Worm (Caenorhabditis elegans) whole organism, young adult: ENCODE results near the gene C18E9.5.
A peak's percentile ranks its signal among the peaks of the same experiment; 100 is the strongest.

Experiments
- F22D6.2 ChIP-seq: sonication (generic microtip); optimal IDR thresholded peaks from 2 replicates; lab custom pipeline; 2016; ENCODE audit warnings: mild to moderate bottlenecking, missing genetic modification characterization, missing compliant biosample characterization
- F55B11.4 ChIP-seq: sonication (generic microtip); optimal IDR thresholded peaks from 2 replicates; lab custom pipeline; 2016; ENCODE audit warnings: missing compliant biosample characterization, missing genetic modification characterization, borderline replicate concordance; ENCODE audit not compliant: insufficient read depth
- Y53G8AR.9 ChIP-seq: fragments of 200-800 bp; sonication (Bioruptor generic); conservative IDR thresholded peaks from 2 replicates; pipeline ENCODE4 v1.3.6; 2022; ENCODE audit warnings: missing genetic modification reagents, missing genetic modification characterization, missing compliant biosample characterization
- attf-3 ChIP-seq: fragments of 200-800 bp; sonication (Bioruptor generic); conservative IDR thresholded peaks from 2 replicates; pipeline ENCODE4 v1.3.6; 2022; ENCODE audit warnings: missing genetic modification reagents, missing genetic modification characterization, missing compliant biosample characterization
- attf-6 ChIP-seq: fragments of 200-800 bp; sonication (Bioruptor generic); IDR thresholded peaks from 2 replicates; pipeline ENCODE4 v1.3.6; 2022; ENCODE audit warnings: missing genetic modification reagents, missing genetic modification characterization, missing compliant biosample characterization
- ceh-100 ChIP-seq: fragments of 200-800 bp; sonication (Bioruptor generic); IDR thresholded peaks from 2 replicates; pipeline ENCODE4 v1.3.6; 2022; ENCODE audit warnings: missing genetic modification reagents, missing genetic modification characterization, missing compliant biosample characterization
- ceh-40 ChIP-seq: fragments of 200-800 bp; sonication (Bioruptor generic); IDR thresholded peaks from 2 replicates; pipeline ENCODE4 v1.3.6; 2022; ENCODE audit warnings: missing genetic modification characterization, missing compliant biosample characterization
- chd-7 ChIP-seq: sonication (generic microtip); optimal IDR thresholded peaks from 2 replicates; lab custom pipeline; 2016; ENCODE audit warnings: mild to moderate bottlenecking, missing genetic modification characterization, moderate library complexity, missing compliant biosample characterization
- dpff-1 ChIP-seq: sonication (generic microtip); optimal IDR thresholded peaks from 2 replicates; lab custom pipeline; 2017; ENCODE audit warnings: mild to moderate bottlenecking, missing genetic modification characterization, missing compliant biosample characterization
- egl-18 ChIP-seq: fragments of 200-800 bp; sonication (Bioruptor generic); IDR thresholded peaks from 2 replicates; pipeline ENCODE4 v1.3.6; 2022; ENCODE audit warnings: missing genetic modification reagents, missing genetic modification characterization, missing compliant biosample characterization
- fkh-3 ChIP-seq: sonication (generic microtip); optimal IDR thresholded peaks from 2 replicates; lab custom pipeline; 2016; ENCODE audit warnings: mild to moderate bottlenecking, missing genetic modification characterization, missing compliant biosample characterization
- him-1 ChIP-seq: sonication (generic microtip); optimal IDR thresholded peaks from 2 replicates; lab custom pipeline; 2016; ENCODE audit warnings: missing genotype, missing genetic modification reagents, missing genetic modification characterization, missing compliant biosample characterization
- hlh-12 ChIP-seq: sonication (generic microtip); optimal IDR thresholded peaks from 2 replicates; lab custom pipeline; 2016; ENCODE audit warnings: missing genetic modification characterization, missing compliant biosample characterization
- hlh-26 ChIP-seq: fragments of 200-800 bp; sonication (Bioruptor generic); conservative IDR thresholded peaks from 2 replicates; pipeline ENCODE4 v1.3.6; 2022; ENCODE audit warnings: missing genetic modification reagents, missing genetic modification characterization, missing compliant biosample characterization
- hmg-1.2 ChIP-seq: fragments of 200-800 bp; sonication (Bioruptor generic); IDR thresholded peaks from 2 replicates; pipeline ENCODE4 v1.3.6; 2022; ENCODE audit warnings: missing genetic modification reagents, missing genetic modification characterization, missing compliant biosample characterization
- let-526 ChIP-seq: fragments of 200-800 bp; sonication (Bioruptor generic); IDR thresholded peaks from 2 replicates; pipeline ENCODE4 v1.3.6; 2022; ENCODE audit warnings: missing genetic modification reagents, missing genetic modification characterization, missing compliant biosample characterization
- lin-26 ChIP-seq: fragments of 200-800 bp; sonication (Bioruptor generic); IDR thresholded peaks from 2 replicates; pipeline ENCODE4 v1.3.6; 2022; ENCODE audit warnings: missing genetic modification reagents, missing genetic modification characterization, missing compliant biosample characterization
- lin-54 ChIP-seq: fragments of 200-800 bp; sonication (Bioruptor generic); optimal IDR thresholded peaks from 2 replicates; lab custom pipeline; 2018; ENCODE audit warnings: mild to moderate bottlenecking, missing genetic modification characterization, missing compliant biosample characterization
- madf-3 ChIP-seq: fragments of 200-800 bp; sonication (Bioruptor generic); IDR thresholded peaks from 2 replicates; pipeline ENCODE4 v1.3.6; 2022; ENCODE audit warnings: missing genetic modification reagents, missing genetic modification characterization, missing compliant biosample characterization
- nhr-80 ChIP-seq: sonication (generic microtip); optimal IDR thresholded peaks from 2 replicates; lab custom pipeline; 2016; ENCODE audit warnings: missing genetic modification characterization, missing compliant biosample characterization
- nhr-90 ChIP-seq: sonication (generic microtip); optimal IDR thresholded peaks from 2 replicates; lab custom pipeline; 2016; ENCODE audit warnings: missing genotype, mild to moderate bottlenecking, missing genetic modification characterization, missing compliant biosample characterization
- rpc-1 ChIP-seq, 2 experiments: fragments of 150-350 bp in 1 of 2; sonication (generic microtip) in 1 of 2; optimal IDR thresholded peaks; 2 replicates each; lab custom pipeline; 2014 to 2018; ENCODE audit warnings: missing biosample characterization in 1 of 2, missing genetic modification characterization in 1 of 2, missing genetic modification reagents in 1 of 2, missing genotype in 1 of 2
- sea-2 ChIP-seq: fragments of 200-800 bp; sonication (Bioruptor generic); IDR thresholded peaks from 2 replicates; pipeline ENCODE4 v1.3.6; 2022; ENCODE audit warnings: missing genetic modification characterization, missing compliant biosample characterization
- snpc-1.3 ChIP-seq: sonication (generic microtip); optimal IDR thresholded peaks from 2 replicates; lab custom pipeline; 2017; ENCODE audit warnings: missing genetic modification characterization, mild to moderate bottlenecking, missing compliant biosample characterization, antibody characterized with exemption, moderate library complexity, missing genotype, missing genetic modification reagents; ENCODE audit not compliant: insufficient read depth
- snpc-4 ChIP-seq, 5 experiments: fragments of 150-350 bp in 1 of 5; sonication (generic microtip) in 4 of 5; optimal IDR thresholded peaks; 2 replicates each; lab custom pipeline; 2014 to 2018; ENCODE audit warnings: missing genetic modification characterization in 5 of 5, missing biosample characterization in 3 of 5, antibody characterized with exemption in 2 of 5, mild to moderate bottlenecking in 2 of 5, missing compliant biosample characterization in 2 of 5, missing genotype in 2 of 5, moderate library complexity in 2 of 5, missing genetic modification reagents in 1 of 5
- somi-1 ChIP-seq: fragments of 200-800 bp; sonication (Bioruptor generic); optimal IDR thresholded peaks from 2 replicates; lab custom pipeline; 2018; ENCODE audit warnings: mild to moderate bottlenecking, missing genetic modification characterization, missing compliant biosample characterization
- unc-130 ChIP-seq: sonication (generic microtip); optimal IDR thresholded peaks from 2 replicates; lab custom pipeline; 2016; ENCODE audit warnings: missing genetic modification reagents, missing genetic modification characterization, missing compliant biosample characterization
- zim-3 ChIP-seq: sonication (generic microtip); optimal IDR thresholded peaks from 2 replicates; lab custom pipeline; 2017; ENCODE audit warnings: mild to moderate bottlenecking, missing genetic modification characterization, moderate library complexity, missing compliant biosample characterization
- ztf-25 ChIP-seq: fragments of 200-800 bp; sonication (Bioruptor generic); IDR thresholded peaks from 2 replicates; pipeline ENCODE4 v1.3.6; 2022; ENCODE audit warnings: missing genetic modification reagents, missing genetic modification characterization, missing compliant biosample characterization
- ztf-26 ChIP-seq: sonication (generic microtip); optimal IDR thresholded peaks from 2 replicates; lab custom pipeline; 2017; ENCODE audit warnings: missing genetic modification characterization, missing compliant biosample characterization
- ztf-6 ChIP-seq: fragments of 200-800 bp; sonication (Bioruptor generic); IDR thresholded peaks from 2 replicates; pipeline ENCODE4 v1.3.6; 2022; ENCODE audit warnings: missing genetic modification reagents, missing genetic modification characterization, missing compliant biosample characterization

Gene C18E9.5

DNA sequence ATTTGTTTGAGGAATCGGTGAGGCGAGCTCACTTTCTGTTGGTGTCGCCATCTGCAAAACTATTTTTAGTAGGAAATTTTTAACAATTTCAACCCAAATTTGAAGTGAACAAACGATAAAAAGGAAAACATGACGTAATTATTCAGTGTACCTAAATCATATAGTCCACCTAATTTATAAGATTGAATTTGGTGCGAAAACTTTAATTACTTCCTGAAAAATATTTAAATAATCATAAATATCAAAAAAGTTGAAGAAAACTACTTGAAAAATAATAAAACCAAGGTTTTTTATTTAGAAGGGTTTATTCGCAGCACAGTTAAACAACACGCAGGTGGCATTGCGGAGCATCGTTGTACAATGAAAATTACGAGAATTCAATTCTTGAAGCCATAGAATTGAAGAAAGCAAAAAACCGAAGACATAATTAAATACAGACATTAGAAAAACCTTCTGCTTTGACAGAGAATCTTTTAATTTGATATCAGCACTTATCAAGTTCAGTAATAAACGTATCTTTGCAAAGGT is 3.8 kb downstream of the C18E9.5 start, which contains the start of gene tomm-40:
Gene tomm-40 (minus strand): TSS at position 51 of the 528 bp plus-strand sequence.
- TF ChIP-seq ztf-26 (tag; lab: Kevin White, UChicago) (no peak), ceh-40 (GFP tag; lab: Robert Waterston, UW) (no peak), dpff-1 (tag; lab: Kevin White, UChicago) (no peak), attf-3 (GFP tag; lab: Robert Waterston, UW) (peak; percentile 93)
- TF ChIP-seq, all 124 proteins: peak for 1

DNA sequence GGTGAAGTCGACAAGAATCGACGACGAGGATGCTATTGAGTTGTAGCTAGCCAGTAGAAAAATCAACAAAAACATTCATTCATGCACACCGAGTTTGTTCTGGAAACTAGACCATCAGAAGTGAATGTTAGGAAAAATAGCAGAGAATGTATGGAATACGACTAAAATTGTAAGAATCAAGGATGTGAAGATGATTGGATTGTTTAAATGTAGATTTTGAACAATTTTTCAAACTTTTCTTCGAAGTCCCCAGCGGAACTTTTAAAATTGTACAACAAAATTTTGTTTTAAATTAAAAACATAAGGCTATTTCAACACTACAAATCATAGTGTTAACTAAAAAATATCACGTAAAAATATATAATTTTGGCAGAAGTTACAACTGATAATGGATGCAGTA is 12.9 kb downstream of the C18E9.5 start, which contains the start of gene C18E9.7:
Gene C18E9.7 (minus strand): TSS at position 101 of the 400 bp plus-strand sequence.
- TF ChIP-seq sea-2 (GFP tag; lab: Robert Waterston, UW) (no peak), lin-26 (GFP tag; lab: Robert Waterston, UW) (no peak), fkh-3 (tag; lab: Kevin White, UChicago) (no peak), F55B11.4 (tag; lab: Kevin White, UChicago) (no peak), ztf-6 (GFP tag; lab: Robert Waterston, UW) (no peak), rpc-1 (optimal IDR thresholded peaks at IDR 0.05; lab: Kevin White, UChicago) (no peak), rpc-1 (tag; optimal IDR thresholded peaks at IDR 0.05; lab: Kevin White, UChicago) (no peak), lin-54 (GFP tag; lab: Kevin White, UChicago) (no peak), zim-3 (no peak), nhr-90 (tag; lab: Kevin White, UChicago) (no peak), hmg-1.2 (GFP tag; lab: Robert Waterston, UW) (no peak), ztf-25 (GFP tag; lab: Robert Waterston, UW) (no peak), chd-7 (tag; lab: Kevin White, UChicago) (no peak), hlh-26 (GFP tag; lab: Robert Waterston, UW) (no peak), egl-18 (no peak), attf-3 (GFP tag; lab: Robert Waterston, UW) (no peak)

DNA sequence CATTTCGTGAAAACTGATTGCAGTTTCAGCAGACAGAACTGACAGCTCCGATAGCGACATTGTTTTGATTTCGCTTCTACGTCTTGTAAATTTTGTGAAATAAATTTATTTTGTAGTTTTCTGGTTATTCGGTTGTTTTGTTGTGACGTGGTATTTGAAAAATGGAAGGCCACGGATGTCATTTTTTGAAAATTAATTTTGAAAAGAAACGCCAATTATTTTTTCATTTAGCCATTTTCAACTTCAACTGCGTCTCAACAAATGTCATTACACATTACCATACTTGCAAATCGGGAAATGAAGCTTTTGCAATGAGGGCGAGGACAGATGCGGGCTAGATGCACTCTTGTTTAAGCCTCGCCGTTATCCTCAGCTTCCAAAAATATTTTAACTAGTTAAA is 18.2 kb downstream of the C18E9.5 start, which contains the start of gene C18E9.8:
Gene C18E9.8 (minus strand): TSS at position 101 of the 400 bp plus-strand sequence.
- TF ChIP-seq attf-6 (GFP tag; lab: Robert Waterston, UW), result no peak
- no peak for TF ChIP-seq him-1 (tag; lab: Kevin White, UChicago)
- no peak for TF ChIP-seq hlh-12 (tag; lab: Kevin White, UChicago)
- TF ChIP-seq Y53G8AR.9, result 0 out of 2 replicates have a peak, but pooled peaks have one; percentile 21

DNA sequence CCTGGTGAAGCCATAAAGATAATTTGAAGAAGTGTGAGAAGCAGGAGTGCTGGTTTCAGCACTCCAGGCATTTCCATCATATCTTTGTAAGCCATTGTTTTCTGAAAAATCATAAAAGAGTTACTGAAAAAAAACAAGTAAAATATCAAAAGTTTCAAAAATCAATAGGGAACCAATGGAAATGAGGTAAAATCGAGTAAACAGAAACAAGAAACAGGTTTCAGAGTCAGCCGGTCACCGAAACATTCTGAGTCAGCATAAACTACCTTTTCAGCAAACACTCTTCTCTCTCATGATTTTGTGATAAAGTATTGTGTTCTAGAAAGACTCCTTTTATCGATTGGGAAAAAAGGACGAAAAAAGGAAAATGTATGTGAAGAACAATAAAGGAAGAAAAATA is 19.7 kb downstream of the C18E9.5 start, which contains the start of gene C18E9.9:
Gene C18E9.9 (minus strand): TSS at position 101 of the 400 bp plus-strand sequence.
- TF ChIP-seq F22D6.2 (tag; lab: Kevin White, UChicago) (no peak), ceh-100 (GFP tag; lab: Robert Waterston, UW) (no peak), nhr-80 (no peak), snpc-1.3 (tag; lab: Kevin White, UChicago) (no peak), snpc-4 (GFP tag; optimal IDR thresholded peaks at IDR 0.05; lab: Kevin White, UChicago) (no peak), snpc-4 (tag; optimal IDR thresholded peaks at IDR 0.05; lab: Kevin White, UChicago) (no peak), somi-1 (GFP tag; lab: Kevin White, UChicago) (no peak), let-526 (GFP tag; lab: Robert Waterston, UW) (no peak), unc-130 (GFP tag; lab: Kevin White, UChicago) (no peak), madf-3 (GFP tag; lab: Robert Waterston, UW) (no peak), dpff-1 (tag; lab: Kevin White, UChicago) (no peak)
- TF ChIP-seq, all 124 proteins: peak for 0
